Worm (Caenorhabditis elegans) whole organism, L4 larva: ENCODE measurements around the gene F53F4.11.

Experiments used
- D1046.2 ChIP-seq: fragments of 200-800 bp; sonication (Bioruptor generic); IDR thresholded peaks from 2 replicates; pipeline ENCODE4 v1.3.6; 2022; ENCODE audit warnings: missing genetic modification characterization, missing compliant biosample characterization
- F10B5.3 ChIP-seq: sonication (generic microtip); optimal IDR thresholded peaks from 2 replicates; lab custom pipeline; 2016; ENCODE audit warnings: mild to moderate bottlenecking, missing genetic modification characterization, missing compliant biosample characterization
- F44E2.7 ChIP-seq: fragments of 200-800 bp; sonication (Bioruptor generic); IDR thresholded peaks from 2 replicates; pipeline ENCODE4 v2.1.2; 2022; ENCODE audit warnings: missing genetic modification characterization, missing compliant biosample characterization
- F49E8.2 ChIP-seq: sonication (generic microtip); optimal IDR thresholded peaks from 2 replicates; lab custom pipeline; 2016; ENCODE audit warnings: missing compliant biosample characterization, mild to moderate bottlenecking, missing genetic modification characterization, borderline replicate concordance
- Y48G9A.11 ChIP-seq: fragments of 200-800 bp; sonication (Bioruptor generic); IDR thresholded peaks from 2 replicates; pipeline ENCODE4 v1.3.6; 2022; ENCODE audit warnings: missing genetic modification reagents, missing genetic modification characterization, missing compliant biosample characterization
- Y5F2A.4 ChIP-seq: fragments of 200-800 bp; sonication (Bioruptor generic); optimal IDR thresholded peaks from 2 replicates; lab custom pipeline; 2018; ENCODE audit warnings: mild to moderate bottlenecking, missing genetic modification characterization, missing compliant biosample characterization
- Y75B8A.6 ChIP-seq: fragments of 200-800 bp; sonication (Bioruptor generic); IDR thresholded peaks from 2 replicates; pipeline ENCODE4 v1.3.6; 2022; ENCODE audit warnings: missing genetic modification reagents, missing genetic modification characterization, missing compliant biosample characterization
- ama-1 ChIP-seq: fragments of 150-350 bp; optimal IDR thresholded peaks from 2 replicates; lab custom pipeline; 2014; ENCODE audit warnings: inconsistent platforms, mixed read lengths
- ceh-82 ChIP-seq: sonication (generic microtip); optimal IDR thresholded peaks from 2 replicates; lab custom pipeline; 2017; ENCODE audit warnings: missing biosample characterization, missing genetic modification characterization
- ces-1 ChIP-seq: fragments of 150-350 bp; sonication (generic microtip); optimal IDR thresholded peaks from 4 replicates; lab custom pipeline; 2014; ENCODE audit warnings: missing biosample characterization, missing genetic modification reagents, missing genetic modification characterization
- cey-2 ChIP-seq: sonication (generic microtip); optimal IDR thresholded peaks from 3 replicates; lab custom pipeline; 2017; ENCODE audit warnings: missing genetic modification characterization, mild to moderate bottlenecking, missing compliant biosample characterization, antibody characterized with exemption, borderline replicate concordance; ENCODE audit not compliant: insufficient read depth
- ctbp-1 ChIP-seq: fragments of 200-800 bp; sonication (Bioruptor generic); IDR thresholded peaks from 2 replicates; pipeline ENCODE4 v1.3.6; 2022; ENCODE audit warnings: missing genetic modification reagents, missing genetic modification characterization, missing compliant biosample characterization
- daf-16 ChIP-seq, 3 experiments: sonication (generic microtip); optimal IDR thresholded peaks; 2 replicates each; lab custom pipeline; 2016 to 2017; ENCODE audit warnings: missing genetic modification characterization in 3 of 3, missing genetic modification reagents in 3 of 3, mild to moderate bottlenecking in 2 of 3, missing compliant biosample characterization in 2 of 3, missing biosample characterization in 1 of 3, moderate library complexity in 1 of 3
- daf-8 ChIP-seq: fragments of 200-800 bp; sonication (Bioruptor generic); IDR thresholded peaks from 2 replicates; pipeline ENCODE4 v1.3.6; 2022; ENCODE audit warnings: missing genetic modification characterization, missing compliant biosample characterization
- dmd-6 ChIP-seq: fragments of 200-800 bp; sonication (Bioruptor generic); IDR thresholded peaks from 2 replicates; pipeline ENCODE4 v1.3.6; 2022; ENCODE audit warnings: missing genetic modification reagents, missing genetic modification characterization, missing compliant biosample characterization
- dmd-8 ChIP-seq: fragments of 200-800 bp; sonication (Bioruptor generic); IDR thresholded peaks from 2 replicates; pipeline ENCODE4 v1.3.6; 2022; ENCODE audit warnings: missing genetic modification characterization, missing compliant biosample characterization
- dmd-9 ChIP-seq: fragments of 200-800 bp; sonication (Bioruptor generic); IDR thresholded peaks from 2 replicates; pipeline ENCODE4 v1.3.6; 2022; ENCODE audit warnings: missing genetic modification reagents, missing genetic modification characterization, missing compliant biosample characterization
- dve-1 ChIP-seq: sonication (generic microtip); optimal IDR thresholded peaks from 2 replicates; lab custom pipeline; 2017; ENCODE audit warnings: antibody characterized with exemption, mild to moderate bottlenecking, missing genetic modification characterization, missing compliant biosample characterization; ENCODE audit not compliant: insufficient read depth
- egl-43 ChIP-seq: fragments of 200-800 bp; sonication (Bioruptor generic); IDR thresholded peaks from 2 replicates; pipeline ENCODE4 v1.3.6; 2022; ENCODE audit warnings: missing genetic modification reagents, missing genetic modification characterization, missing compliant biosample characterization
- fos-1 ChIP-seq: fragments of 150-350 bp; optimal IDR thresholded peaks from 2 replicates; lab custom pipeline; 2014; ENCODE audit warnings: missing biosample characterization, missing genetic modification characterization
- hif-1 ChIP-seq, 2 experiments: sonication (generic microtip); optimal IDR thresholded peaks; 2 replicates each; lab custom pipeline; 2016 to 2017; ENCODE audit warnings: missing compliant biosample characterization in 2 of 2, missing genetic modification characterization in 2 of 2, missing genetic modification reagents in 2 of 2, missing genotype in 2 of 2, mild to moderate bottlenecking in 1 of 2
- hlh-11 ChIP-seq: fragments of 200-800 bp; sonication (Bioruptor generic); optimal IDR thresholded peaks from 2 replicates; lab custom pipeline; 2018; ENCODE audit warnings: mild to moderate bottlenecking, missing genetic modification characterization, missing compliant biosample characterization
- hlh-30 ChIP-seq: sonication (generic microtip); optimal IDR thresholded peaks from 2 replicates; lab custom pipeline; 2017; ENCODE audit warnings: antibody characterized with exemption, mild to moderate bottlenecking, missing genetic modification characterization, missing compliant biosample characterization; ENCODE audit not compliant: insufficient read depth
- lim-7 ChIP-seq: fragments of 200-800 bp; sonication (Bioruptor generic); IDR thresholded peaks from 2 replicates; pipeline ENCODE4 v1.3.6; 2022; ENCODE audit warnings: missing genetic modification characterization, missing compliant biosample characterization
- lin-29 ChIP-seq: fragments of 200-800 bp; sonication (Bioruptor generic); IDR thresholded peaks from 2 replicates; pipeline ENCODE4 v1.3.6; 2022; ENCODE audit warnings: missing genetic modification reagents, missing genetic modification characterization, missing compliant biosample characterization
- madf-5 ChIP-seq, 2 experiments: fragments of 200-800 bp; sonication (Bioruptor generic); IDR thresholded peaks; 2 replicates each; pipeline ENCODE4 v1.3.6; 2022; ENCODE audit warnings: missing compliant biosample characterization in 2 of 2, missing genetic modification characterization in 2 of 2
- mdt-29 ChIP-seq: fragments of 200-800 bp; sonication (Bioruptor generic); IDR thresholded peaks from 2 replicates; pipeline ENCODE4 v1.3.6; 2022; ENCODE audit warnings: missing genetic modification reagents, missing genetic modification characterization, missing compliant biosample characterization
- mep-1 ChIP-seq: fragments of 150-350 bp; sonication (generic microtip); optimal IDR thresholded peaks from 3 replicates; lab custom pipeline; 2014; ENCODE audit warnings: missing biosample characterization, missing genetic modification characterization
- mxl-3 ChIP-seq: fragments of 200-800 bp; sonication (Bioruptor generic); optimal IDR thresholded peaks from 2 replicates; lab custom pipeline; 2018; ENCODE audit warnings: mild to moderate bottlenecking, missing genetic modification characterization, missing compliant biosample characterization
- nhr-102 ChIP-seq: sonication (generic microtip); optimal IDR thresholded peaks from 2 replicates; lab custom pipeline; 2016; ENCODE audit warnings: mild to moderate bottlenecking, missing genetic modification characterization, moderate library complexity, missing compliant biosample characterization
- nhr-237 ChIP-seq: sonication (generic microtip); optimal IDR thresholded peaks from 2 replicates; lab custom pipeline; 2017; ENCODE audit warnings: missing biosample characterization, missing genetic modification characterization
- nhr-28 ChIP-seq: fragments of 150-350 bp; optimal IDR thresholded peaks from 2 replicates; lab custom pipeline; 2014; ENCODE audit warnings: missing biosample characterization, missing genetic modification characterization
- nhr-6 ChIP-seq: fragments of 150-350 bp; optimal IDR thresholded peaks from 2 replicates; lab custom pipeline; 2014; ENCODE audit warnings: missing biosample characterization, missing genetic modification characterization
- nhr-76 ChIP-seq: fragments of 150-350 bp; optimal IDR thresholded peaks from 2 replicates; lab custom pipeline; 2014; ENCODE audit warnings: missing biosample characterization, missing genetic modification characterization
- nhr-77 ChIP-seq: fragments of 150-350 bp; optimal IDR thresholded peaks from 2 replicates; lab custom pipeline; 2014; ENCODE audit warnings: missing biosample characterization, missing genetic modification characterization
- pha-4 ChIP-seq, 2 experiments: fragments of 150-350 bp in 1 of 2; fragments of 200-800 bp in 1 of 2; sonication (Bioruptor generic) in 1 of 2; IDR thresholded peaks in 1 of 2; optimal IDR thresholded peaks in 1 of 2; 2 replicates each; pipeline versions ENCODE4 v1.3.6 to Lab custom; 2014 to 2022; ENCODE audit warnings: missing genetic modification characterization in 2 of 2, missing genetic modification reagents in 2 of 2, missing biosample characterization in 1 of 2, missing compliant biosample characterization in 1 of 2
- saeg-2 ChIP-seq: fragments of 200-800 bp; sonication (Bioruptor generic); IDR thresholded peaks from 2 replicates; pipeline ENCODE4 v1.3.6; 2022; ENCODE audit warnings: missing genetic modification reagents, missing genetic modification characterization, missing compliant biosample characterization
- set-16 ChIP-seq: fragments of 200-800 bp; sonication (Bioruptor generic); IDR thresholded peaks from 2 replicates; pipeline ENCODE4 v1.3.6; 2022; ENCODE audit warnings: missing genetic modification reagents, missing genetic modification characterization, missing compliant biosample characterization
- skn-1 ChIP-seq: fragments of 150-350 bp; optimal IDR thresholded peaks from 2 replicates; lab custom pipeline; 2014; ENCODE audit warnings: missing biosample characterization, missing genetic modification characterization
- unc-62 ChIP-seq, 3 experiments: fragments of 150-350 bp in 1 of 3; sonication (generic microtip); optimal IDR thresholded peaks in 2 of 3; peaks in 1 of 3; 1 replicate in 1 of 3; 2 replicates in 2 of 3; lab custom pipeline; 2014 to 2017; ENCODE audit warnings: missing biosample characterization in 3 of 3, missing genetic modification characterization in 3 of 3, missing genetic modification reagents in 3 of 3, missing genotype in 1 of 3
- vab-7 ChIP-seq: fragments of 200-800 bp; sonication (Bioruptor generic); IDR thresholded peaks from 2 replicates; pipeline ENCODE4 v1.3.6; 2022; ENCODE audit warnings: missing genetic modification reagents, missing genetic modification characterization, missing compliant biosample characterization
- zag-1 ChIP-seq: fragments of 150-350 bp; optimal IDR thresholded peaks from 2 replicates; lab custom pipeline; 2014; ENCODE audit warnings: missing biosample characterization, missing genetic modification characterization
- zfp-2 ChIP-seq: sonication (generic microtip); optimal IDR thresholded peaks from 2 replicates; lab custom pipeline; 2016; ENCODE audit warnings: mild to moderate bottlenecking, missing genetic modification characterization, missing compliant biosample characterization
- zfp-3 ChIP-seq: fragments of 200-800 bp; sonication (Bioruptor generic); conservative IDR thresholded peaks from 2 replicates; pipeline ENCODE4 v1.3.6; 2022; ENCODE audit warnings: missing genetic modification reagents, missing genetic modification characterization, missing compliant biosample characterization
- zip-11 ChIP-seq: fragments of 200-800 bp; sonication (Bioruptor generic); IDR thresholded peaks from 2 replicates; pipeline ENCODE4 v1.3.6; 2022; ENCODE audit warnings: missing genetic modification characterization, missing compliant biosample characterization
- zip-2 ChIP-seq: fragments of 150-350 bp; optimal IDR thresholded peaks from 2 replicates; lab custom pipeline; 2014; ENCODE audit warnings: missing biosample characterization, missing genetic modification characterization

F53F4.11 gene

ce11 chrV:13659219-13659618 is 34.9 kb upstream of the F53F4.11 start:
- no peak for TF ChIP-seq dmd-8 (GFP tag; lab: Robert Waterston, UW)
- TF ChIP-seq dmd-6 = peak; percentile 60
- no peak for TF ChIP-seq ceh-82 (tag; lab: Kevin White, UChicago)
- no peak for TF ChIP-seq egl-43 (GFP tag; lab: Robert Waterston, UW)
- TF ChIP-seq lim-7 (GFP tag; lab: Robert Waterston, UW) = no peak
- peak; percentile 54 for TF ChIP-seq nhr-6 (tag; lab: Kevin White, UChicago)
- peak; percentile 35 for TF ChIP-seq dve-1 (tag; lab: Kevin White, UChicago)
- TF ChIP-seq nhr-77 = peak; percentile 21
- no peak for TF ChIP-seq saeg-2 (GFP tag; lab: Robert Waterston, UW)
- TF ChIP-seq nhr-28 (tag; lab: Kevin White, UChicago) = peak; percentile 70
- peak; percentile 80 for TF ChIP-seq hlh-30 (tag; lab: Kevin White, UChicago)
- TF ChIP-seq Y48G9A.11 (GFP tag; lab: Robert Waterston, UW) = no peak
- no peak for TF ChIP-seq zfp-3 (GFP tag; lab: Robert Waterston, UW)
- peak; percentile 58 for TF ChIP-seq hlh-11 (tag; lab: Kevin White, UChicago)
- TF ChIP-seq daf-16 (GFP tag; optimal IDR thresholded peaks at IDR 0.05; lab: Kevin White, UChicago) = no peak
- TF ChIP-seq daf-16 (tag; optimal IDR thresholded peaks at IDR 0.05; lab: Kevin White, UChicago) = peak; percentile 51
- TF ChIP-seq Y5F2A.4 (GFP tag; lab: Kevin White, UChicago) = no peak
- TF ChIP-seq mxl-3 (GFP tag; lab: Kevin White, UChicago) = peak; percentile 63
- TF ChIP-seq F44E2.7 (GFP tag; lab: Robert Waterston, UW) = no peak
- TF ChIP-seq set-16 (GFP tag; lab: Robert Waterston, UW) = no peak
- TF ChIP-seq mdt-29 = peak; percentile 29; the same call in 1 of the 2 replicates

ce11 chrV:13658577-13658976 is 34.3 kb upstream of the F53F4.11 start:
- TF ChIP-seq saeg-2 (GFP tag; lab: Robert Waterston, UW) (peak; percentile 93), unc-62 (GFP tag; optimal IDR thresholded peaks at IDR 0.05 in 1 of 2; lab: Kevin White, UChicago) (peak in 1 of 2 experiments; percentile 99), unc-62 (tag; optimal IDR thresholded peaks at IDR 0.05; lab: Kevin White, UChicago) (no peak), zip-2 (tag; lab: Kevin White, UChicago) (no peak), F49E8.2 (no peak), vab-7 (GFP tag; lab: Robert Waterston, UW) (peak; percentile 63; the same call in 1 of the 2 replicates), ces-1 (GFP tag; lab: Kevin White, UChicago) (no peak), madf-5 (GFP tag; IDR thresholded peaks at IDR 0.05; lab: Robert Waterston, UW) (peak in 1 of 2 experiments; percentile 41; a peak in 1 of 4 replicates), ctbp-1 (peak; percentile 71), egl-43 (GFP tag; lab: Robert Waterston, UW) (no peak), nhr-76 (tag; lab: Kevin White, UChicago) (peak; percentile 52), fos-1 (tag; lab: Kevin White, UChicago) (peak; percentile 69), ama-1 (lab: Kevin White, UChicago) (no peak), zfp-2 (tag; lab: Kevin White, UChicago) (no peak), nhr-237 (tag; lab: Kevin White, UChicago) (no peak), lin-29 (GFP tag; lab: Robert Waterston, UW) (peak; percentile 37; the same call in 1 of the 2 replicates), zip-11 (no peak), zag-1 (tag; lab: Kevin White, UChicago) (no peak), Y5F2A.4 (GFP tag; lab: Kevin White, UChicago) (no peak), Y75B8A.6 (0 out of 2 replicates have a peak, but pooled peaks have one; percentile 36), dmd-6 (peak; percentile 99), dmd-8 (GFP tag; lab: Robert Waterston, UW) (no peak), dmd-9 (GFP tag; lab: Robert Waterston, UW) (peak; percentile 74), F44E2.7 (GFP tag; lab: Robert Waterston, UW) (no peak), set-16 (GFP tag; lab: Robert Waterston, UW) (peak; percentile 47; the same call in 1 of the 2 replicates), F10B5.3 (tag; lab: Kevin White, UChicago) (no peak), mxl-3 (GFP tag; lab: Kevin White, UChicago) (peak; percentile 99), cey-2 (tag; lab: Kevin White, UChicago) (peak; percentile 63), nhr-102 (tag; lab: Kevin White, UChicago) (peak; percentile 91), pha-4 (GFP tag; IDR thresholded peaks at IDR 0.05; lab: Robert Waterston, UW) (peak; percentile 68), pha-4 (tag; optimal IDR thresholded peaks at IDR 0.05; lab: Kevin White, UChicago) (no peak), mep-1 (tag; lab: Kevin White, UChicago) (peak; percentile 89), hif-1 (tag; optimal IDR thresholded peaks at IDR 0.05; lab: Kevin White, UChicago) (peak; percentile 67 to 82), daf-8 (no peak), skn-1 (tag; lab: Kevin White, UChicago) (no peak), D1046.2 (GFP tag; lab: Robert Waterston, UW) (peak; percentile 84), nhr-28 (tag; lab: Kevin White, UChicago) (peak; percentile 95)
